Fruit fly (Drosophila melanogaster): ENCODE data around the gene dpr15.

DNA sequence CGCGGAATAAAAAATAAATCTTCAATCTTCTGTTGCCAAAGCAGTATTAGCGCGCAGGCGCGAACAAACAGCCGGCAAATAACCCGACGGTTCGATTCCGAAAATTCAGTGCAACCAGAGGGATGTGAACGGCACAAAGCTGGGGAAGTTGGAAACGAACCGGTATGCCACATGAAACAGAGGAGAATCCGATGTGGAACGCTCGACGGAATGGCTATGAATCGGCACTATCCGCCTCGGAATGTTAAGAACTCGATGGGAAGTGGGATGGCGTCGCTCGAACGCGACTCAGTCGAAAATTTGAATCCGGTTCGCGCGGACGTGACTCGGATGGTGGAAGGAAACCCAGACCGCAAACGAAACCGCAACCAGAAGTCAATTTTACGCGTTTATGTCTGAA, 63.8 kb downstream of the dpr15 start, which contains the start of gene dpr17:
- no peak for TF ChIP-seq CG9948 (tag; optimal IDR thresholded peaks at IDR 0.05)
- no peak for TF ChIP-seq Pif1A (GFP tag; optimal IDR thresholded peaks at IDR 0.05)
- no peak for TF ChIP-seq CG4496 (GFP tag; IDR thresholded peaks at IDR 0.05)
- TF ChIP-seq rn (GFP tag; IDR thresholded peaks at IDR 0.05) = no peak
- TF ChIP-seq CG17806 (tag; optimal IDR thresholded peaks at IDR 0.05) = no peak
- TF ChIP-seq D1 (tag; optimal IDR thresholded peaks at IDR 0.05) = no peak
- no peak for TF ChIP-seq CG10348 (GFP tag; IDR thresholded peaks at IDR 0.05)
- TF ChIP-seq CG15710 (tag; optimal IDR thresholded peaks at IDR 0.05) = no peak
- TF ChIP-seq CG14655 (GFP tag; optimal IDR thresholded peaks at IDR 0.05) = no peak
- no peak for TF ChIP-seq CG12605 (GFP tag; IDR thresholded peaks at IDR 0.05)
